Fruit fly (Drosophila melanogaster): Measurements from ENCODE around the gene mRpL36.

Gene mRpL36

dm6 chr3L:8096106-8096558, 28.8 kb downstream of the mRpL36 start (continued):
- peak; percentile 31 for TF ChIP-seq CG4707 (GFP tag; optimal IDR thresholded peaks at IDR 0.05)
- TF ChIP-seq da (GFP tag; optimal IDR thresholded peaks at IDR 0.05): peak; percentile 47
- peak; percentile 93 for TF ChIP-seq nmo (GFP tag; optimal IDR thresholded peaks at IDR 0.05)
- peak; percentile 75 for TF ChIP-seq ERR (GFP tag; optimal IDR thresholded peaks at IDR 0.05)
- TF ChIP-seq cad (GFP tag; optimal IDR thresholded peaks at IDR 0.05): no peak
- TF ChIP-seq dmrt11E (tag; optimal IDR thresholded peaks at IDR 0.05): no peak
- peak; percentile 71 for TF ChIP-seq Lim3 (GFP tag; IDR thresholded peaks at IDR 0.05)
- no peak for TF ChIP-seq br (optimal IDR thresholded peaks at IDR 0.05)
- TF ChIP-seq pzg (GFP tag; optimal IDR thresholded peaks at IDR 0.05): peak; percentile 7
- TF ChIP-seq CG4617 (GFP tag; optimal IDR thresholded peaks at IDR 0.05; ENCODE audit: borderline replicate concordance): peak; percentile 78
- TF ChIP-seq pita (GFP tag; optimal IDR thresholded peaks at IDR 0.05): no peak
- TF ChIP-seq CG15011 (GFP tag; optimal IDR thresholded peaks at IDR 0.05): peak; percentile 92
- TF ChIP-seq CG17802 (tag; optimal IDR thresholded peaks at IDR 0.05): peak; percentile 55
- peak; percentile 72 for TF ChIP-seq Blimp-1 (GFP tag; optimal IDR thresholded peaks at IDR 0.05)
- peak; percentile 97 for TF ChIP-seq Adf1 (GFP tag; IDR thresholded peaks at IDR 0.05)
- TF ChIP-seq sug (tag; optimal IDR thresholded peaks at IDR 0.05): peak; percentile 96
- peak; percentile 95 for TF ChIP-seq CG34422 (GFP tag; IDR thresholded peaks at IDR 0.05)
- peak; percentile 94 for TF ChIP-seq CG12299 (tag; optimal IDR thresholded peaks at IDR 0.05)
- peak; percentile 76 for TF ChIP-seq CG18764 (GFP tag; optimal IDR thresholded peaks at IDR 0.05)
- TF ChIP-seq CG16815 (GFP tag; optimal IDR thresholded peaks at IDR 0.05): peak; percentile 88
- no peak; the same call in 1 of the 2 replicates for TF ChIP-seq bbx (GFP tag; IDR thresholded peaks at IDR 0.05; ENCODE audit: partially characterized antibody)
- peak; percentile 89 for TF ChIP-seq nau (GFP tag; optimal IDR thresholded peaks at IDR 0.05)
- peak; percentile 46 for TF ChIP-seq CG31365 (tag; optimal IDR thresholded peaks at IDR 0.05)
- TF ChIP-seq CG10147 (GFP tag; optimal IDR thresholded peaks at IDR 0.05): peak; percentile 98
- no peak for TF ChIP-seq Dfd (GFP tag; optimal IDR thresholded peaks at IDR 0.05)
- TF ChIP-seq Rfx (GFP tag; IDR thresholded peaks at IDR 0.05): peak; percentile 98
- TF ChIP-seq CG8924 (tag; optimal IDR thresholded peaks at IDR 0.05): peak; percentile 97
- TF ChIP-seq CG13287 (GFP tag; IDR thresholded peaks at IDR 0.05; ENCODE audit: partially characterized antibody): no peak
- peak; percentile 81 for TF ChIP-seq Jarid2 (GFP tag; optimal IDR thresholded peaks at IDR 0.05)
- peak; percentile 94 for TF ChIP-seq esg (GFP tag; conservative IDR thresholded peaks at IDR 0.05)
- peak; percentile 60 for TF ChIP-seq Bdp1 (GFP tag; optimal IDR thresholded peaks at IDR 0.05)
- peak; percentile 59 for TF ChIP-seq Dip2 (GFP tag; IDR thresholded peaks at IDR 0.05)
- peak; percentile 82 for TF ChIP-seq ewg (GFP tag; optimal IDR thresholded peaks at IDR 0.05)
- peak; percentile 92 for TF ChIP-seq NFAT (GFP tag; IDR thresholded peaks at IDR 0.05)
- TF ChIP-seq CG1233 (GFP tag; optimal IDR thresholded peaks at IDR 0.05): peak; percentile 90
- peak; percentile 75; the same call in 1 of the 2 replicates for TF ChIP-seq Rx (GFP tag; IDR thresholded peaks at IDR 0.05)
- TF ChIP-seq tll (GFP tag; optimal IDR thresholded peaks at IDR 0.05): no peak
- peak; percentile 90 for TF ChIP-seq vvl (GFP tag; IDR thresholded peaks at IDR 0.05)
- TF ChIP-seq CG11247 (GFP tag; IDR thresholded peaks at IDR 0.05): peak; percentile 96
- peak; percentile 60 for TF ChIP-seq pb (GFP tag; optimal IDR thresholded peaks at IDR 0.05)
- TF ChIP-seq Hr78 (GFP tag; optimal IDR thresholded peaks at IDR 0.05): peak in 1 of 2 experiments; percentile 61
- TF ChIP-seq tap (tag; optimal IDR thresholded peaks at IDR 0.05): peak; percentile 89
- peak; percentile 86 for TF ChIP-seq CG16779 (GFP tag; IDR thresholded peaks at IDR 0.05)
- peak; percentile 88 for TF ChIP-seq ATbp (GFP tag; optimal IDR thresholded peaks at IDR 0.05)
- peak; percentile 84 for TF ChIP-seq ssp (GFP tag; IDR thresholded peaks at IDR 0.05)
- TF ChIP-seq pan (optimal IDR thresholded peaks at IDR 0.05): no peak
- TF ChIP-seq pan (GFP tag; optimal IDR thresholded peaks at IDR 0.05 in 1 of 2, IDR thresholded peaks at IDR 0.05 in 1 of 2): peak in 1 of 2 experiments; percentile 94
- TF ChIP-seq ara (GFP tag; IDR thresholded peaks at IDR 0.05): peak; percentile 69
- peak; percentile 49 to 70 for TF ChIP-seq chif (GFP tag; optimal IDR thresholded peaks at IDR 0.05)
- TF ChIP-seq twi (tag; optimal IDR thresholded peaks at IDR 0.05): no peak

All from whole organism, embryonic.